Fruit fly (Drosophila melanogaster): ENCODE data around the gene gammaTub23C.

The gammaTub23C gene

dm6 chr2L:2941353-2941752 lies 31.3 kb upstream of the gammaTub23C start (continued):
- no peak for TF ChIP-seq CG4328 (GFP tag; optimal IDR thresholded peaks at IDR 0.05)
- TF ChIP-seq pros (GFP tag; optimal IDR thresholded peaks at IDR 0.05), result no peak
- TF ChIP-seq sc (optimal IDR thresholded peaks at IDR 0.05), result no peak
- no peak for TF ChIP-seq sc (GFP tag; optimal IDR thresholded peaks at IDR 0.05)
- no peak for TF ChIP-seq Blimp-1 (GFP tag; optimal IDR thresholded peaks at IDR 0.05)
- no peak for TF ChIP-seq Asciz (GFP tag; optimal IDR thresholded peaks at IDR 0.05)
- TF ChIP-seq ems (GFP tag; optimal IDR thresholded peaks at IDR 0.05), result no peak
- no peak for TF ChIP-seq Dp (GFP tag; optimal IDR thresholded peaks at IDR 0.05)
- no peak for TF ChIP-seq CG12659 (GFP tag; optimal IDR thresholded peaks at IDR 0.05)
- no peak for TF ChIP-seq exex (tag; optimal IDR thresholded peaks at IDR 0.05)
- TF ChIP-seq Opbp (GFP tag; IDR thresholded peaks at IDR 0.05; ENCODE audit: partially characterized antibody), result no peak
- no peak for TF ChIP-seq CG34422 (GFP tag; IDR thresholded peaks at IDR 0.05)
- TF ChIP-seq jing (GFP tag; optimal IDR thresholded peaks at IDR 0.05), result no peak
- no peak for TF ChIP-seq CG2889 (GFP tag; IDR thresholded peaks at IDR 0.05)
- no peak for TF ChIP-seq CG18011 (GFP tag; optimal IDR thresholded peaks at IDR 0.05)
- TF ChIP-seq GATAe (GFP tag; conservative IDR thresholded peaks at IDR 0.05), result no peak
- TF ChIP-seq tio (GFP tag; optimal IDR thresholded peaks at IDR 0.05), result no peak
- TF ChIP-seq CG6765 (GFP tag; optimal IDR thresholded peaks at IDR 0.05), result no peak
- peak; percentile 25; the same call in 1 of the 2 replicates for TF ChIP-seq lmd (GFP tag; IDR thresholded peaks at IDR 0.05)
- peak; percentile 4 for TF ChIP-seq cwo (GFP tag; optimal IDR thresholded peaks at IDR 0.05)
- no peak for TF ChIP-seq CG4282 (GFP tag; optimal IDR thresholded peaks at IDR 0.05)
- TF ChIP-seq eyg (GFP tag; optimal IDR thresholded peaks at IDR 0.05), result no peak
- TF ChIP-seq CkIIα-i1 (GFP tag; IDR thresholded peaks at IDR 0.05), result no peak
- no peak for TF ChIP-seq bbx (GFP tag; IDR thresholded peaks at IDR 0.05; ENCODE audit: partially characterized antibody)
- TF ChIP-seq Meics (GFP tag; optimal IDR thresholded peaks at IDR 0.05), result peak; percentile 7
- no peak for TF ChIP-seq Ada2b (GFP tag; IDR thresholded peaks at IDR 0.05)
- TF ChIP-seq CG6854 (GFP tag; optimal IDR thresholded peaks at IDR 0.05), result no peak
- TF ChIP-seq CG31441 (GFP tag; IDR thresholded peaks at IDR 0.05), result no peak
- no peak for TF ChIP-seq tap (tag; optimal IDR thresholded peaks at IDR 0.05)
- 0 out of 2 replicates have a peak, but pooled peaks have one; percentile 21 for TF ChIP-seq Atf6 (GFP tag; IDR thresholded peaks at IDR 0.05)
- no peak for TF ChIP-seq org-1 (GFP tag; optimal IDR thresholded peaks at IDR 0.05)
- TF ChIP-seq Vsx1 (GFP tag; optimal IDR thresholded peaks at IDR 0.05), result no peak
- no peak for TF ChIP-seq CG9437 (GFP tag; optimal IDR thresholded peaks at IDR 0.05)
- TF ChIP-seq NfI (GFP tag; optimal IDR thresholded peaks at IDR 0.05), result peak; percentile 9
- TF ChIP-seq Rfx (GFP tag; IDR thresholded peaks at IDR 0.05), result no peak
- TF ChIP-seq fru (optimal IDR thresholded peaks at IDR 0.05), result no peak
- TF ChIP-seq CG7556 (GFP tag; optimal IDR thresholded peaks at IDR 0.05), result peak; percentile 33
- peak; percentile 38; the same call in 1 of the 2 replicates for TF ChIP-seq Xrp1 (GFP tag; IDR thresholded peaks at IDR 0.05)
- peak; percentile 5 for TF ChIP-seq phol (tag; optimal IDR thresholded peaks at IDR 0.05)
- TF ChIP-seq CG13894 (tag; optimal IDR thresholded peaks at IDR 0.05), result no peak
- TF ChIP-seq CG11398 (GFP tag; optimal IDR thresholded peaks at IDR 0.05), result no peak
- TF ChIP-seq Doc2 (GFP tag; IDR thresholded peaks at IDR 0.05), result no peak
- 0 out of 3 replicates have a peak, but pooled peaks have one; percentile 13 for TF ChIP-seq tgo (GFP tag; IDR thresholded peaks at IDR 0.05)
- no peak for TF ChIP-seq CG4820 (GFP tag; optimal IDR thresholded peaks at IDR 0.05)
- no peak for TF ChIP-seq CG15269 (tag; optimal IDR thresholded peaks at IDR 0.05)
- TF ChIP-seq CG7839 (tag; optimal IDR thresholded peaks at IDR 0.05), result peak; percentile 35
- TF ChIP-seq CG2678 (tag; optimal IDR thresholded peaks at IDR 0.05), result peak; percentile 47
- no peak for TF ChIP-seq B-H1 (GFP tag; IDR thresholded peaks at IDR 0.05)
- TF ChIP-seq Neu2 (GFP tag; optimal IDR thresholded peaks at IDR 0.05; ENCODE audit: borderline replicate concordance), result no peak
- TF ChIP-seq CG42726 (GFP tag; IDR thresholded peaks at IDR 0.05; ENCODE audit: partially characterized antibody), result no peak
- TF ChIP-seq sna (GFP tag; IDR thresholded peaks at IDR 0.05; ENCODE audit: partially characterized antibody), result no peak
